Fruit fly (Drosophila melanogaster) whole organism, pupa: Measurements from ENCODE around the gene CG4896.

ENCODE experiments used
- CG10348 ChIP-seq: fragments of 200-800 bp; sonication (Bioruptor generic); IDR thresholded peaks from 2 replicates; pipeline ENCODE4 v1.3.6; 2022; ENCODE audit warnings: missing biosample characterization, missing genetic modification characterization
- CG12605 ChIP-seq: fragments of 200-800 bp; sonication (Bioruptor generic); IDR thresholded peaks from 2 replicates; pipeline ENCODE4 v1.3.6; 2022; ENCODE audit warnings: missing biosample characterization, missing genetic modification characterization
- CG13204 ChIP-seq: fragments of 200-800 bp; sonication (Bioruptor generic); optimal IDR thresholded peaks from 2 replicates; lab custom pipeline; 2018; ENCODE audit warnings: missing biosample characterization, mild to moderate bottlenecking, missing genetic modification characterization, moderate library complexity
- CG14655 ChIP-seq: fragments of 200-800 bp; sonication (Bioruptor generic); optimal IDR thresholded peaks from 3 replicates; lab custom pipeline; 2017; ENCODE audit warnings: mild to moderate bottlenecking, missing biosample characterization, missing genetic modification reagents, missing genetic modification characterization
- CG15710 ChIP-seq: fragments of 200-800 bp; sonication (Bioruptor generic); optimal IDR thresholded peaks from 2 replicates; lab custom pipeline; 2018; ENCODE audit warnings: missing biosample characterization, mild to moderate bottlenecking, missing genetic modification characterization, moderate library complexity
- CG17806 ChIP-seq: fragments of 200-800 bp; sonication (Bioruptor generic); optimal IDR thresholded peaks from 2 replicates; lab custom pipeline; 2018; ENCODE audit warnings: missing biosample characterization, mild to moderate bottlenecking, missing genetic modification characterization, moderate library complexity
- CG32121 ChIP-seq: fragments of 200-800 bp; sonication (Bioruptor generic); IDR thresholded peaks from 2 replicates; pipeline ENCODE4 v1.3.6; 2022; ENCODE audit warnings: missing biosample characterization, missing genetic modification characterization
- CG34367 ChIP-seq: fragments of 200-800 bp; sonication (Bioruptor generic); optimal IDR thresholded peaks from 2 replicates; lab custom pipeline; 2018; ENCODE audit warnings: missing biosample characterization, mild to moderate bottlenecking, missing genetic modification characterization
- CG4496 ChIP-seq: fragments of 200-800 bp; sonication (Bioruptor generic); IDR thresholded peaks from 3 replicates; pipeline ENCODE4 v1.3.6; 2022; ENCODE audit warnings: missing biosample characterization, missing genetic modification characterization
- CG8159 ChIP-seq: fragments of 200-800 bp; sonication (Bioruptor generic); optimal IDR thresholded peaks from 3 replicates; lab custom pipeline; 2018; ENCODE audit warnings: missing biosample characterization, mild to moderate bottlenecking, missing genetic modification characterization, moderate library complexity
- CG8301 ChIP-seq: fragments of 200-800 bp; sonication (Bioruptor generic); optimal IDR thresholded peaks from 2 replicates; lab custom pipeline; 2018; ENCODE audit warnings: missing biosample characterization, mild to moderate bottlenecking, missing genetic modification characterization
- CG9948 ChIP-seq: fragments of 200-800 bp; sonication (Bioruptor generic); optimal IDR thresholded peaks from 2 replicates; lab custom pipeline; 2018; ENCODE audit warnings: missing biosample characterization, mild to moderate bottlenecking, missing genetic modification characterization, moderate library complexity
- D1 ChIP-seq: fragments of 200-800 bp; sonication (Bioruptor generic); optimal IDR thresholded peaks from 2 replicates; lab custom pipeline; 2018; ENCODE audit warnings: missing biosample characterization, mild to moderate bottlenecking, missing genetic modification characterization, moderate library complexity
- EcR ChIP-seq: fragments of 200-800 bp; sonication (Bioruptor generic); optimal IDR thresholded peaks from 3 replicates; lab custom pipeline; 2019; ENCODE audit warnings: missing biosample characterization, missing genetic modification characterization, mild to moderate bottlenecking, moderate library complexity, missing genetic modification reagents
- Ets98B ChIP-seq: fragments of 200-800 bp; sonication (Bioruptor generic); IDR thresholded peaks from 2 replicates; pipeline ENCODE4 v1.3.6; 2022; ENCODE audit warnings: missing biosample characterization, missing genetic modification characterization
- Pif1A ChIP-seq: fragments of 200-800 bp; sonication (Bioruptor generic); optimal IDR thresholded peaks from 3 replicates; lab custom pipeline; 2016; ENCODE audit warnings: missing biosample characterization, missing genetic modification characterization
- Pif1B ChIP-seq: fragments of 200-800 bp; sonication (Bioruptor generic); optimal IDR thresholded peaks from 3 replicates; lab custom pipeline; 2016; ENCODE audit warnings: missing biosample characterization, missing genetic modification characterization
- Snoo ChIP-seq: fragments of 200-800 bp; sonication (Bioruptor generic); optimal IDR thresholded peaks from 3 replicates; lab custom pipeline; 2017; ENCODE audit warnings: missing biosample characterization, mild to moderate bottlenecking, missing genetic modification characterization, inconsistent platforms
- fd96Ca ChIP-seq: fragments of 200-800 bp; sonication (Bioruptor generic); IDR thresholded peaks from 3 replicates; pipeline ENCODE4 v1.3.6; 2022; ENCODE audit warnings: missing biosample characterization, missing genetic modification characterization
- gl ChIP-seq: fragments of 200-800 bp; sonication (Bioruptor generic); optimal IDR thresholded peaks from 2 replicates; lab custom pipeline; 2018; ENCODE audit warnings: missing biosample characterization, mild to moderate bottlenecking, missing genetic modification characterization
- rn ChIP-seq: fragments of 200-800 bp; sonication (Bioruptor generic); IDR thresholded peaks from 2 replicates; pipeline ENCODE4 v1.3.6; 2022; ENCODE audit warnings: missing biosample characterization, missing genetic modification characterization

The CG4896 gene

dm6 chr2L:1177522-1177921 lies at the start of gene CG4896:
TSS of gene CG4896 (plus strand) at chr2L:1177690.
- TF ChIP-seq Snoo (tag; lab: Kevin White, UChicago) (no peak), CG32121 (GFP tag; lab: Robert Waterston, UW) (no peak), CG15710 (peak; percentile 21), CG4496 (GFP tag; lab: Robert Waterston, UW) (peak; percentile 68), gl (tag; lab: Kevin White, UChicago) (peak; percentile 14), Ets98B (GFP tag; lab: Robert Waterston, UW) (peak; percentile 48), Pif1A (GFP tag; lab: Kevin White, UChicago) (no peak), CG34367 (tag; lab: Kevin White, UChicago) (no peak), CG9948 (tag; lab: Kevin White, UChicago) (no peak), EcR (GFP tag; lab: Kevin White, UChicago) (no peak), fd96Ca (GFP tag; lab: Robert Waterston, UW) (no peak), CG17806 (tag; lab: Kevin White, UChicago) (no peak)

dm6 chr2L:1128344-1128931 lies 49.1 kb upstream of the CG4896 start:
- TF ChIP-seq Pif1A (GFP tag; lab: Kevin White, UChicago) (no peak), CG15710 (no peak), gl (tag; lab: Kevin White, UChicago) (no peak), EcR (GFP tag; lab: Kevin White, UChicago) (no peak), CG14655 (GFP tag; lab: Kevin White, UChicago) (no peak), Snoo (tag; lab: Kevin White, UChicago) (no peak), D1 (tag; lab: Kevin White, UChicago) (no peak), Pif1B (GFP tag; lab: Kevin White, UChicago) (no peak), Ets98B (GFP tag; lab: Robert Waterston, UW) (no peak), CG13204 (GFP tag; lab: Kevin White, UChicago) (no peak), CG34367 (tag; lab: Kevin White, UChicago) (no peak), CG17806 (tag; lab: Kevin White, UChicago) (no peak), CG8159 (no peak), CG32121 (GFP tag; lab: Robert Waterston, UW) (no peak), CG12605 (GFP tag; lab: Robert Waterston, UW) (no peak), CG9948 (tag; lab: Kevin White, UChicago) (no peak), fd96Ca (GFP tag; lab: Robert Waterston, UW) (no peak), rn (no peak), CG8301 (tag; lab: Kevin White, UChicago) (no peak), CG4496 (GFP tag; lab: Robert Waterston, UW) (no peak)

dm6 chr2L:1128932-1129887 lies 48.3 kb upstream of the CG4896 start, which contains the start of the genes Pino and TBC1D23:
TSS of gene Pino (minus strand) at chr2L:1128953.
TSS of gene TBC1D23 (plus strand) at chr2L:1129316.
- TF ChIP-seq EcR (GFP tag; lab: Kevin White, UChicago) (no peak), CG34367 (tag; lab: Kevin White, UChicago) (peak; percentile 59), rn (0 out of 2 replicates have a peak, but pooled peaks have one; percentile 18), Ets98B (GFP tag; lab: Robert Waterston, UW) (peak; percentile 59), fd96Ca (GFP tag; lab: Robert Waterston, UW) (peak; percentile 45; the same call in 1 of the 3 replicates), CG8159 (peak; percentile 72), CG15710 (peak; percentile 69), CG8301 (tag; lab: Kevin White, UChicago) (peak; percentile 58), CG4496 (GFP tag; lab: Robert Waterston, UW) (peak; percentile 73), Pif1B (GFP tag; lab: Kevin White, UChicago) (peak; percentile 48), CG9948 (tag; lab: Kevin White, UChicago) (peak; percentile 68), CG12605 (GFP tag; lab: Robert Waterston, UW) (0 out of 2 replicates have a peak, but pooled peaks have one; percentile 18), CG17806 (tag; lab: Kevin White, UChicago) (peak; percentile 59), CG13204 (GFP tag; lab: Kevin White, UChicago) (no peak), Snoo (tag; lab: Kevin White, UChicago) (peak; percentile 47), Pif1A (GFP tag; lab: Kevin White, UChicago) (no peak), D1 (tag; lab: Kevin White, UChicago) (no peak), CG10348 (GFP tag; lab: Robert Waterston, UW) (no peak), CG14655 (GFP tag; lab: Kevin White, UChicago) (peak; percentile 69), CG32121 (GFP tag; lab: Robert Waterston, UW) (peak; percentile 66), gl (tag; lab: Kevin White, UChicago) (no peak)

- TF ChIP-seq fd96Ca (GFP tag; lab: Robert Waterston, UW): no peak
- TF ChIP-seq CG17806 (tag; lab: Kevin White, UChicago): peak; percentile 2
- no peak for TF ChIP-seq EcR (GFP tag; lab: Kevin White, UChicago)
- peak; percentile 23 for TF ChIP-seq CG13204 (GFP tag; lab: Kevin White, UChicago)
Observed at dm6 chr2L:1134011-1134743, 43.3 kb upstream of the CG4896 start, which contains the start of the genes Iris and CG4577. TSS of gene Iris (minus strand) at chr2L:1134098. TSS of gene CG4577 (plus strand) at chr2L:1134693.
